Fruit fly (Drosophila melanogaster) whole organism, embryonic: Measurements from ENCODE around the gene gish.
A peak's percentile ranks its signal among the peaks of the same experiment; 100 is the strongest.

Source experiments
- Atf6 ChIP-seq: fragments of 200-800 bp; sonication (Bioruptor generic); IDR thresholded peaks from 2 replicates; pipeline ENCODE4 v1.3.6; 2022; ENCODE audit warnings: missing biosample characterization, missing genetic modification characterization
- CG10431 ChIP-seq: fragments of 200-800 bp; sonication (Bioruptor generic); optimal IDR thresholded peaks from 3 replicates; lab custom pipeline; 2018; ENCODE audit warnings: missing biosample characterization, mild to moderate bottlenecking, missing genetic modification characterization
- CG11247 ChIP-seq: fragments of 200-800 bp; sonication (Bioruptor generic); IDR thresholded peaks from 2 replicates; pipeline ENCODE4 v1.3.6; 2022; ENCODE audit warnings: missing biosample characterization, missing genetic modification characterization
- CG1233 ChIP-seq: fragments of 200-800 bp; sonication (Bioruptor generic); optimal IDR thresholded peaks from 4 replicates; lab custom pipeline; 2018; ENCODE audit warnings: missing biosample characterization, mild to moderate bottlenecking, missing genetic modification characterization
- CG12659 ChIP-seq: fragments of 200-800 bp; sonication (Bioruptor generic); optimal IDR thresholded peaks from 3 replicates; lab custom pipeline; 2017; ENCODE audit warnings: mild to moderate bottlenecking, missing biosample characterization, missing genetic modification reagents, missing genetic modification characterization
- CG18011 ChIP-seq: fragments of 200-800 bp; sonication (Bioruptor generic); optimal IDR thresholded peaks from 2 replicates; lab custom pipeline; 2017; ENCODE audit warnings: missing biosample characterization, missing genetic modification characterization, mild to moderate bottlenecking, moderate library complexity, missing genotype
- CG34422 ChIP-seq: fragments of 200-800 bp; sonication (Bioruptor generic); IDR thresholded peaks from 3 replicates; pipeline ENCODE4 v1.3.6; 2022; ENCODE audit warnings: missing biosample characterization, missing genetic modification characterization
- CG4360 ChIP-seq: fragments of 200-800 bp; sonication (Bioruptor generic); IDR thresholded peaks from 2 replicates; pipeline ENCODE4 v1.3.6; 2022; ENCODE audit warnings: missing biosample characterization, missing genetic modification characterization
- CG4404 ChIP-seq: fragments of 200-800 bp; sonication (Bioruptor generic); IDR thresholded peaks from 2 replicates; pipeline ENCODE4 v1.3.6; 2022; ENCODE audit warnings: missing biosample characterization, missing genetic modification characterization
- CG4424 ChIP-seq: fragments of 200-800 bp; sonication (Bioruptor generic); optimal IDR thresholded peaks from 3 replicates; lab custom pipeline; 2016; ENCODE audit warnings: missing biosample characterization, missing genetic modification characterization
- CG4707 ChIP-seq: fragments of 200-800 bp; sonication (Bioruptor generic); optimal IDR thresholded peaks from 2 replicates; lab custom pipeline; 2018; ENCODE audit warnings: missing biosample characterization, mild to moderate bottlenecking, missing genetic modification characterization, moderate library complexity
- CG7271 ChIP-seq: fragments of 200-800 bp; sonication (Bioruptor generic); optimal IDR thresholded peaks from 2 replicates; lab custom pipeline; 2018; ENCODE audit warnings: missing biosample characterization, mild to moderate bottlenecking, missing genetic modification characterization, moderate library complexity
- CG7745 ChIP-seq: fragments of 200-800 bp; sonication (Bioruptor generic); optimal IDR thresholded peaks from 2 replicates; lab custom pipeline; 2018; ENCODE audit warnings: missing biosample characterization, mild to moderate bottlenecking, missing genetic modification characterization, moderate library complexity
- CG8924 ChIP-seq: fragments of 200-800 bp; optimal IDR thresholded peaks from 3 replicates; lab custom pipeline; 2019; ENCODE audit warnings: missing biosample characterization, mild to moderate bottlenecking, missing genetic modification characterization, moderate library complexity
- Camta ChIP-seq: fragments of 200-800 bp; sonication (Bioruptor generic); optimal IDR thresholded peaks from 2 replicates; lab custom pipeline; 2016; ENCODE audit warnings: missing biosample characterization, missing genetic modification characterization
- CrebB ChIP-seq: fragments of 200-800 bp; sonication (Bioruptor generic); optimal IDR thresholded peaks from 3 replicates; lab custom pipeline; 2018; ENCODE audit warnings: missing biosample characterization, mild to moderate bottlenecking, missing genetic modification characterization
- D19B ChIP-seq: fragments of 200-800 bp; sonication (Bioruptor generic); optimal IDR thresholded peaks from 2 replicates; lab custom pipeline; 2017; ENCODE audit warnings: missing biosample characterization, mild to moderate bottlenecking, missing genetic modification characterization
- Dbx ChIP-seq: fragments of 200-800 bp; sonication (Bioruptor generic); IDR thresholded peaks from 3 replicates; pipeline ENCODE4 v1.3.6; 2022; ENCODE audit warnings: missing biosample characterization, missing genetic modification characterization
- Deaf1 ChIP-seq: fragments of 200-800 bp; optimal IDR thresholded peaks from 3 replicates; lab custom pipeline; 2019; ENCODE audit warnings: missing biosample characterization, mild to moderate bottlenecking, missing genetic modification characterization, moderate library complexity
- Doc2 ChIP-seq: fragments of 200-800 bp; sonication (Bioruptor generic); IDR thresholded peaks from 2 replicates; pipeline ENCODE4 v1.3.6; 2022; ENCODE audit warnings: missing biosample characterization, missing genetic modification characterization
- H15 ChIP-seq: fragments of 200-800 bp; sonication (Bioruptor generic); IDR thresholded peaks from 3 replicates; pipeline ENCODE4 v1.3.6; 2022; ENCODE audit warnings: missing biosample characterization, missing genetic modification characterization
- HLHmδ ChIP-seq: fragments of 200-800 bp; sonication (Bioruptor generic); optimal IDR thresholded peaks from 2 replicates; lab custom pipeline; 2018; ENCODE audit warnings: missing biosample characterization, mild to moderate bottlenecking, missing genetic modification characterization, moderate library complexity
- HmgZ ChIP-seq: fragments of 200-800 bp; sonication (Bioruptor generic); optimal IDR thresholded peaks from 2 replicates; lab custom pipeline; 2018; ENCODE audit warnings: missing biosample characterization, mild to moderate bottlenecking, missing genetic modification characterization
- Lim3 ChIP-seq: fragments of 200-800 bp; sonication (Bioruptor generic); IDR thresholded peaks from 2 replicates; pipeline ENCODE4 v1.3.6; 2022; ENCODE audit warnings: missing biosample characterization, missing genetic modification characterization
- Med ChIP-seq: fragments of 200-800 bp; sonication (Bioruptor generic); peaks from one replicate; lab custom pipeline; 2016; ENCODE audit warnings: missing biosample characterization, missing genetic modification characterization, mild to moderate bottlenecking, inconsistent platforms, moderate library complexity
- Myb ChIP-seq: fragments of 200-800 bp; sonication (Bioruptor generic); optimal IDR thresholded peaks from 2 replicates; lab custom pipeline; 2016; ENCODE audit warnings: missing biosample characterization, missing genetic modification characterization
- Pdp1 ChIP-seq, 2 experiments: fragments of 200-800 bp; sonication (Bioruptor generic); optimal IDR thresholded peaks; 3 replicates each; lab custom pipeline; 2016; ENCODE audit warnings: missing biosample characterization in 2 of 2, missing genetic modification characterization in 2 of 2, mild to moderate bottlenecking in 1 of 2, moderate library complexity in 1 of 2
- Usf ChIP-seq: fragments of 200-800 bp; sonication (Bioruptor generic); optimal IDR thresholded peaks from 2 replicates; lab custom pipeline; 2017; ENCODE audit warnings: missing genotype, missing biosample characterization, missing genetic modification characterization
- abd-A ChIP-seq: fragments of 200-800 bp; sonication (Bioruptor generic); optimal IDR thresholded peaks from 3 replicates; lab custom pipeline; 2019; ENCODE audit warnings: missing biosample characterization, mild to moderate bottlenecking, missing genetic modification characterization, moderate library complexity
- chm ChIP-seq: fragments of 200-800 bp; sonication (Bioruptor generic); IDR thresholded peaks from 2 replicates; pipeline ENCODE4 v1.3.6; 2022; ENCODE audit warnings: missing biosample characterization, missing genetic modification characterization
- da ChIP-seq: fragments of 200-800 bp; sonication (Bioruptor generic); optimal IDR thresholded peaks from 2 replicates; lab custom pipeline; 2016; ENCODE audit warnings: missing biosample characterization, missing genetic modification characterization
- en ChIP-seq: fragments of 200-800 bp; sonication (Bioruptor generic); optimal IDR thresholded peaks from 2 replicates; lab custom pipeline; 2016; ENCODE audit warnings: missing biosample characterization, missing genetic modification characterization
- eve ChIP-seq, 2 experiments: fragments of >200 bp; optimal IDR thresholded peaks; 2 replicates each; lab custom pipeline; 2017; ENCODE audit warnings: missing biosample characterization in 2 of 2, missing genetic modification characterization in 2 of 2
- exex ChIP-seq: fragments of 200-800 bp; sonication (Bioruptor generic); optimal IDR thresholded peaks from 4 replicates; lab custom pipeline; 2018; ENCODE audit warnings: missing biosample characterization, mild to moderate bottlenecking, missing genetic modification characterization, moderate library complexity
- fd96Cb ChIP-seq: fragments of 200-800 bp; sonication (Bioruptor generic); optimal IDR thresholded peaks from 2 replicates; lab custom pipeline; 2018; ENCODE audit warnings: missing biosample characterization, mild to moderate bottlenecking, missing genetic modification characterization, moderate library complexity
- gfzf ChIP-seq: fragments of 200-800 bp; sonication (Bioruptor generic); optimal IDR thresholded peaks from 2 replicates; lab custom pipeline; 2016; ENCODE audit warnings: missing biosample characterization, mild to moderate bottlenecking, missing genetic modification characterization, moderate library complexity
- kah ChIP-seq: fragments of 200-800 bp; sonication (Bioruptor generic); optimal IDR thresholded peaks from 2 replicates; lab custom pipeline; 2018; ENCODE audit warnings: missing biosample characterization, mild to moderate bottlenecking, missing genetic modification characterization
- lola ChIP-seq, 3 experiments: fragments of >200 bp in 2 of 3; fragments of 200-800 bp in 1 of 3; sonication (Bioruptor generic) in 1 of 3; optimal IDR thresholded peaks; 2 replicates each; lab custom pipeline; 2017 to 2019; ENCODE audit warnings: missing biosample characterization in 3 of 3, missing genetic modification characterization in 3 of 3, mild to moderate bottlenecking in 1 of 3, moderate library complexity in 1 of 3
- lov ChIP-seq, 2 experiments: fragments of 200-800 bp in 1 of 2; fragments of >200 bp in 1 of 2; sonication (Bioruptor generic) in 1 of 2; IDR thresholded peaks in 1 of 2; optimal IDR thresholded peaks in 1 of 2; 2 replicates in 1 of 2; 3 replicates in 1 of 2; pipeline versions ENCODE4 v1.3.6 to Lab custom; 2017 to 2022; ENCODE audit warnings: missing biosample characterization in 1 of 2, missing genetic modification characterization in 1 of 2
- luna ChIP-seq: fragments of 200-800 bp; sonication (Bioruptor generic); optimal IDR thresholded peaks from 2 replicates; lab custom pipeline; 2016; ENCODE audit warnings: missing biosample characterization, missing genetic modification characterization
- mirr ChIP-seq: fragments of 200-800 bp; sonication (Bioruptor generic); optimal IDR thresholded peaks from 3 replicates; lab custom pipeline; 2018; ENCODE audit warnings: missing biosample characterization, mild to moderate bottlenecking, missing genetic modification characterization
- otp ChIP-seq: fragments of 200-800 bp; sonication (Bioruptor generic); IDR thresholded peaks from 3 replicates; pipeline ENCODE4, ENCODE4 v1.3.6; 2022; ENCODE audit warnings: missing biosample characterization, missing genetic modification characterization
- pum ChIP-seq: fragments of 200-800 bp; sonication (Bioruptor generic); optimal IDR thresholded peaks from 2 replicates; lab custom pipeline; 2016; ENCODE audit warnings: missing biosample characterization, missing genetic modification characterization
- rib ChIP-seq: fragments of 200-800 bp; sonication (Bioruptor generic); IDR thresholded peaks from 2 replicates; pipeline ENCODE4 v1.3.6; 2022; ENCODE audit warnings: missing biosample characterization, missing genetic modification characterization
- ro ChIP-seq: fragments of 200-800 bp; sonication (Bioruptor generic); IDR thresholded peaks from 2 replicates; pipeline ENCODE4 v1.3.6; 2022; ENCODE audit warnings: missing biosample characterization, missing genetic modification characterization
- sens ChIP-seq: fragments of 200-800 bp; sonication (Bioruptor generic); peaks from one replicate; lab custom pipeline; 2016; ENCODE audit warnings: missing biosample characterization, missing genetic modification characterization
- ssp ChIP-seq: fragments of 200-800 bp; sonication (Bioruptor generic); IDR thresholded peaks from 2 replicates; pipeline ENCODE4 v1.3.6; 2022; ENCODE audit warnings: missing biosample characterization, missing genetic modification characterization
- sug ChIP-seq: fragments of 200-800 bp; optimal IDR thresholded peaks from 2 replicates; lab custom pipeline; 2019; ENCODE audit warnings: missing biosample characterization, mild to moderate bottlenecking, missing genetic modification characterization, moderate library complexity
- vvl ChIP-seq: fragments of 200-800 bp; sonication (Bioruptor generic); IDR thresholded peaks from 2 replicates; pipeline ENCODE4 v1.3.6; 2022; ENCODE audit warnings: missing biosample characterization, missing genetic modification characterization
- wek ChIP-seq: fragments of 200-800 bp; sonication (Bioruptor generic); optimal IDR thresholded peaks from 3 replicates; lab custom pipeline; 2018; ENCODE audit warnings: missing biosample characterization, mild to moderate bottlenecking, missing genetic modification characterization, moderate library complexity

gish gene

DNA sequence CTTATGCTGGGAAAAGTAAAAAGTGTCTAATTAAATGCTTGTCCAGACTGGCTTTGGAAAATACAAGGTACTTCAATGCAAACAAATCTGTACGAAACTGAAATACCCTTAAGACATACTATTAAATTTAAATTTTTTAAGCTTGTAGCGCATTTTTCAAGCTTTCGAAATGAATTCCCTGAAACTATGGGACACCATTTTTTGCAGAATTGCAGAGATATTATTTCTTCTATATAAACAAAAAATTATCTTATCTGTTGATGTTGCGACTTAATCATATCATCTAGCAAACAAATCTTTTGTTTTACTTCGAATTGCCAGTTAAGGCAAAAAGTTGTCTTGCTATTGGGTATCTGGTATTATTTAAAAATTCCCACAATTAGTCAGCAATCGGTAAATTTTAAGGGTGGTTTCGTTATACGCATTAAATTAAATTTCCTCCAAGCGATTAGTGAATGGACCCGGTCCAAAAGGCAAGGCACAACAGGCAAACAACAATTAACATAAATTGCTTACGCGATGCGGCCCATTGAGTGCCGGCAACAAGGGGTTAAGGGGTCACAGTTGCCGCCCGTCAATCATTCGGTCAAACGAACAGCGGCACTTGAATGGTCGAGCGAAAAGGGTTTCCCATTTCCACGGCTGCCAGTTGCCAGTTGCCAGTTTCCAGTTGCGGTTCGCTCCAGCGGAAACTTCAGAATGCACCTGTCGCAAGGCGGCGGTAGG, 64.2 kb downstream of the gish start (continued):
- TF ChIP-seq CG1233 (GFP tag; lab: Kevin White, UChicago) (no peak), pum (GFP tag; lab: Kevin White, UChicago) (no peak), eve (GFP tag; optimal IDR thresholded peaks at IDR 0.05; lab: Kevin White, UChicago) (no peak), CG4404 (no peak), Myb (GFP tag; lab: Kevin White, UChicago) (no peak), CG10431 (GFP tag; lab: Kevin White, UChicago) (no peak), D19B (no peak), CG4360 (GFP tag; lab: Robert Waterston, UW) (0 out of 2 replicates have a peak, but pooled peaks have one; percentile 18), luna (GFP tag; lab: Kevin White, UChicago) (no peak), otp (GFP tag; lab: Robert Waterston, UW) (no peak), wek (no peak), sens (peak; percentile 2), Atf6 (GFP tag; lab: Robert Waterston, UW) (no peak), vvl (GFP tag; lab: Robert Waterston, UW) (no peak), CG7745 (no peak), HLHmδ (GFP tag; lab: Kevin White, UChicago) (no peak), Dbx (GFP tag; lab: Robert Waterston, UW) (no peak), Usf (no peak), kah (no peak), exex (no peak), mirr (GFP tag; lab: Kevin White, UChicago) (no peak), CG18011 (GFP tag; lab: Kevin White, UChicago) (no peak), CG8924 (tag; lab: Kevin White, UChicago) (no peak), Lim3 (GFP tag; lab: Robert Waterston, UW) (no peak), CG4707 (GFP tag; lab: Kevin White, UChicago) (no peak), Camta (no peak), gfzf (no peak), CG12659 (GFP tag; lab: Kevin White, UChicago) (no peak), chm (GFP tag; lab: Robert Waterston, UW) (no peak), abd-A (tag; lab: Kevin White, UChicago) (peak; percentile 35), Doc2 (GFP tag; lab: Robert Waterston, UW) (no peak), fd96Cb (no peak), HmgZ (tag; lab: Kevin White, UChicago) (no peak), Pdp1 (GFP tag; optimal IDR thresholded peaks at IDR 0.05; lab: Kevin White, UChicago) (no peak), rib (no peak), CrebB (tag; lab: Kevin White, UChicago) (no peak), en (GFP tag; lab: Kevin White, UChicago) (no peak), CG11247 (GFP tag; lab: Robert Waterston, UW) (no peak), H15 (GFP tag; lab: Robert Waterston, UW) (no peak), ssp (no peak), CG34422 (GFP tag; lab: Robert Waterston, UW) (no peak), Deaf1 (tag; lab: Kevin White, UChicago) (no peak), ro (GFP tag; lab: Robert Waterston, UW) (no peak), lola (GFP tag; optimal IDR thresholded peaks at IDR 0.05; lab: Kevin White, UChicago) (peak in 1 of 3 experiments; percentile 27), CG4424 (no peak), da (GFP tag; lab: Kevin White, UChicago) (no peak), Med (peak; percentile 55), sug (tag; lab: Kevin White, UChicago) (no peak), lov (optimal IDR thresholded peaks at IDR 0.05; lab: Kevin White, UChicago) (no peak), lov (GFP tag; IDR thresholded peaks at IDR 0.05; lab: Robert Waterston, UW) (no peak), CG7271 (tag; lab: Kevin White, UChicago) (no peak)
